Worm (Caenorhabditis elegans) whole organism, young adult: ENCODE data around the gene bath-1.

ENCODE experiments used
- let-526 ChIP-seq: fragments of 200-800 bp; sonication (Bioruptor generic); IDR thresholded peaks from 2 replicates; pipeline ENCODE4 v1.3.6; 2022; ENCODE audit warnings: missing genetic modification reagents, missing genetic modification characterization, missing compliant biosample characterization
- nfyb-1 ChIP-seq: fragments of 200-800 bp; sonication (Bioruptor generic); IDR thresholded peaks from 2 replicates; pipeline ENCODE4 v1.3.6; 2022; ENCODE audit warnings: missing genetic modification reagents, missing genetic modification characterization, missing compliant biosample characterization
- pha-4 ChIP-seq: fragments of 150-350 bp; sonication (generic microtip); optimal IDR thresholded peaks from 2 replicates; lab custom pipeline; 2014; ENCODE audit warnings: missing biosample characterization, missing genetic modification reagents, missing genetic modification characterization
- snpc-1.3 ChIP-seq: sonication (generic microtip); optimal IDR thresholded peaks from 2 replicates; lab custom pipeline; 2017; ENCODE audit warnings: missing genetic modification characterization, mild to moderate bottlenecking, missing compliant biosample characterization, antibody characterized with exemption, moderate library complexity, missing genotype, missing genetic modification reagents; ENCODE audit not compliant: insufficient read depth
- snpc-4 ChIP-seq, 5 experiments: fragments of 150-350 bp in 1 of 5; sonication (generic microtip) in 4 of 5; optimal IDR thresholded peaks; 2 replicates each; lab custom pipeline; 2014 to 2018; ENCODE audit warnings: missing genetic modification characterization in 5 of 5, missing biosample characterization in 3 of 5, antibody characterized with exemption in 2 of 5, mild to moderate bottlenecking in 2 of 5, missing compliant biosample characterization in 2 of 5, missing genotype in 2 of 5, moderate library complexity in 2 of 5, missing genetic modification reagents in 1 of 5

- no peak for TF ChIP-seq nfyb-1 (GFP tag; lab: Robert Waterston, UW)
- no peak for TF ChIP-seq pha-4 (tag; lab: Kevin White, UChicago)
- no peak for TF ChIP-seq snpc-4 (GFP tag; optimal IDR thresholded peaks at IDR 0.05; lab: Kevin White, UChicago)
- TF ChIP-seq snpc-4 (tag; optimal IDR thresholded peaks at IDR 0.05; lab: Kevin White, UChicago) = no peak
- no peak for TF ChIP-seq let-526 (GFP tag; lab: Robert Waterston, UW)
- TF ChIP-seq snpc-1.3 (tag; lab: Kevin White, UChicago) = no peak
Observed at ce11 chrII:2039288-2039687, 10.7 kb upstream of the bath-1 start, which contains the start of gene bath-19.
